Worm (Caenorhabditis elegans) whole organism, L1 larva: Measurements from ENCODE around the gene srg-25.

Source experiments
- C04F5.9 ChIP-seq: sonication (generic microtip); optimal IDR thresholded peaks from 2 replicates; lab custom pipeline; 2016; ENCODE audit warnings: missing genetic modification characterization, missing compliant biosample characterization
- C16A3.4 ChIP-seq: fragments of 150-350 bp; optimal IDR thresholded peaks from 2 replicates; lab custom pipeline; 2014; ENCODE audit warnings: missing biosample characterization, missing genetic modification characterization
- aly-2 ChIP-seq: fragments of 150-350 bp; optimal IDR thresholded peaks from 2 replicates; lab custom pipeline; 2014; ENCODE audit warnings: missing biosample characterization, missing genetic modification characterization
- ceh-63 ChIP-seq: fragments of 200-800 bp; sonication (Bioruptor generic); optimal IDR thresholded peaks from 2 replicates; lab custom pipeline; 2018; ENCODE audit warnings: mild to moderate bottlenecking, missing genetic modification characterization, missing compliant biosample characterization
- ceh-8 ChIP-seq: fragments of 200-800 bp; sonication (Bioruptor generic); optimal IDR thresholded peaks from 2 replicates; lab custom pipeline; 2018; ENCODE audit warnings: mild to moderate bottlenecking, missing genetic modification characterization, moderate library complexity, missing compliant biosample characterization
- ceh-82 ChIP-seq, 3 experiments: fragments of 150-350 bp in 1 of 3; sonication (generic microtip) in 2 of 3; optimal IDR thresholded peaks; 2 replicates each; lab custom pipeline; 2014 to 2017; ENCODE audit warnings: missing biosample characterization in 3 of 3, missing genetic modification characterization in 3 of 3
- ces-1 ChIP-seq: fragments of 150-350 bp; optimal IDR thresholded peaks from 2 replicates; lab custom pipeline; 2014; ENCODE audit warnings: missing biosample characterization, missing genetic modification reagents, missing genetic modification characterization
- dpl-1 ChIP-seq, 3 experiments: fragments of 150-350 bp in 2 of 3; sonication (generic microtip) in 1 of 3; optimal IDR thresholded peaks; 2 replicates each; lab custom pipeline; 2014 to 2017; ENCODE audit warnings: missing biosample characterization in 3 of 3, missing genetic modification characterization in 3 of 3, missing genetic modification reagents in 3 of 3
- dsc-1 ChIP-seq: sonication (generic microtip); optimal IDR thresholded peaks from 2 replicates; lab custom pipeline; 2016; ENCODE audit warnings: mild to moderate bottlenecking, missing genetic modification characterization, missing compliant biosample characterization
- efl-1 ChIP-seq, 4 experiments: fragments of 150-350 bp; optimal IDR thresholded peaks in 3 of 4; peaks in 1 of 4; 1 replicate in 1 of 4; 2 replicates in 3 of 4; lab custom pipeline; 2014; ENCODE audit warnings: missing biosample characterization in 2 of 4, missing genetic modification characterization in 2 of 4, missing genetic modification reagents in 2 of 4
- egl-13 ChIP-seq: sonication (generic microtip); optimal IDR thresholded peaks from 2 replicates; lab custom pipeline; 2016; ENCODE audit warnings: missing genotype, missing genetic modification reagents, missing genetic modification characterization, missing compliant biosample characterization
- elt-2 ChIP-seq: sonication (generic microtip); optimal IDR thresholded peaks from 2 replicates; lab custom pipeline; 2016; ENCODE audit warnings: missing genetic modification characterization, mild to moderate bottlenecking, inconsistent platforms, missing compliant biosample characterization, missing genetic modification reagents
- fkh-10 ChIP-seq: sonication (generic microtip); optimal IDR thresholded peaks from 2 replicates; lab custom pipeline; 2017; ENCODE audit warnings: missing biosample characterization, missing genetic modification reagents, missing genetic modification characterization
- fkh-8 ChIP-seq: sonication (generic microtip); optimal IDR thresholded peaks from 2 replicates; lab custom pipeline; 2016; ENCODE audit warnings: mild to moderate bottlenecking, missing genetic modification characterization, missing compliant biosample characterization
- fos-1 ChIP-seq: fragments of 150-350 bp; optimal IDR thresholded peaks from 2 replicates; lab custom pipeline; 2014; ENCODE audit warnings: missing biosample characterization, missing genetic modification characterization
- grh-1 ChIP-seq: fragments of 200-800 bp; sonication (Bioruptor generic); IDR thresholded peaks from 2 replicates; pipeline ENCODE4 v1.3.6; 2022; ENCODE audit warnings: missing genetic modification reagents, missing genetic modification characterization, missing compliant biosample characterization
- hlh-4 ChIP-seq: sonication (generic microtip); optimal IDR thresholded peaks from 2 replicates; lab custom pipeline; 2016; ENCODE audit warnings: mild to moderate bottlenecking, missing genetic modification characterization, missing compliant biosample characterization
- jun-1 ChIP-seq: fragments of 150-350 bp; optimal IDR thresholded peaks from 2 replicates; lab custom pipeline; 2014; ENCODE audit warnings: missing biosample characterization, missing genetic modification reagents, missing genetic modification characterization
- lin-13 ChIP-seq: fragments of 150-350 bp; optimal IDR thresholded peaks from 2 replicates; lab custom pipeline; 2014; ENCODE audit warnings: missing biosample characterization, missing genetic modification reagents, missing genetic modification characterization
- lin-15B ChIP-seq: fragments of 150-350 bp; sonication (generic microtip); optimal IDR thresholded peaks from 3 replicates; lab custom pipeline; 2014; ENCODE audit warnings: missing biosample characterization, missing genetic modification characterization
- lin-35 ChIP-seq, 2 experiments: fragments of 150-350 bp; optimal IDR thresholded peaks; 2 replicates each; lab custom pipeline; 2014; ENCODE audit warnings: missing biosample characterization in 2 of 2, missing genetic modification characterization in 2 of 2, missing genetic modification reagents in 2 of 2
- lin-39 ChIP-seq: fragments of 150-350 bp; optimal IDR thresholded peaks from 2 replicates; lab custom pipeline; 2014; ENCODE audit warnings: missing biosample characterization, missing genetic modification reagents, missing genetic modification characterization
- lir-3 ChIP-seq: sonication (generic microtip); optimal IDR thresholded peaks from 2 replicates; lab custom pipeline; 2016; ENCODE audit warnings: mild to moderate bottlenecking, missing genetic modification characterization, moderate library complexity, missing compliant biosample characterization; ENCODE audit not compliant: poor library complexity
- nhr-12 ChIP-seq: sonication (generic microtip); optimal IDR thresholded peaks from 2 replicates; lab custom pipeline; 2017; ENCODE audit warnings: missing biosample characterization, missing genetic modification characterization
- nhr-19 ChIP-seq: fragments of 200-800 bp; sonication (Bioruptor generic); conservative IDR thresholded peaks from 2 replicates; pipeline ENCODE4 v1.3.6; 2022; ENCODE audit warnings: missing genetic modification characterization, missing compliant biosample characterization
- nhr-20 ChIP-seq: sonication (generic microtip); optimal IDR thresholded peaks from 2 replicates; lab custom pipeline; 2016; ENCODE audit warnings: mild to moderate bottlenecking, missing genetic modification characterization, missing compliant biosample characterization
- nhr-47 ChIP-seq: sonication (generic microtip); optimal IDR thresholded peaks from 2 replicates; lab custom pipeline; 2016; ENCODE audit warnings: mild to moderate bottlenecking, missing genetic modification characterization, moderate library complexity, missing compliant biosample characterization
- nhr-71 ChIP-seq: sonication (generic microtip); optimal IDR thresholded peaks from 2 replicates; lab custom pipeline; 2016; ENCODE audit warnings: mild to moderate bottlenecking, missing genetic modification characterization, moderate library complexity, missing compliant biosample characterization
- nhr-77 ChIP-seq: fragments of 150-350 bp; optimal IDR thresholded peaks from 2 replicates; lab custom pipeline; 2014; ENCODE audit warnings: missing biosample characterization, missing genetic modification characterization
- nhr-84 ChIP-seq: sonication (generic microtip); optimal IDR thresholded peaks from 2 replicates; lab custom pipeline; 2017; ENCODE audit warnings: missing biosample characterization, missing genetic modification characterization
- nhr-90 ChIP-seq: sonication (generic microtip); optimal IDR thresholded peaks from 2 replicates; lab custom pipeline; 2016; ENCODE audit warnings: mild to moderate bottlenecking, missing genetic modification characterization, missing compliant biosample characterization; ENCODE audit not compliant: poor library complexity
- pag-3 ChIP-seq: sonication (generic microtip); optimal IDR thresholded peaks from 2 replicates; lab custom pipeline; 2017; ENCODE audit warnings: missing genetic modification characterization, mild to moderate bottlenecking, missing compliant biosample characterization, antibody characterized with exemption, borderline replicate concordance; ENCODE audit not compliant: insufficient read depth
- pqm-1 ChIP-seq: sonication (generic microtip); optimal IDR thresholded peaks from 3 replicates; lab custom pipeline; 2017; ENCODE audit warnings: missing biosample characterization, missing genetic modification characterization
- skn-1 ChIP-seq: fragments of 150-350 bp; optimal IDR thresholded peaks from 2 replicates; lab custom pipeline; 2014; ENCODE audit warnings: missing biosample characterization, missing genetic modification characterization
- sup-37 ChIP-seq: fragments of 200-800 bp; sonication (Bioruptor generic); optimal IDR thresholded peaks from 2 replicates; lab custom pipeline; 2018; ENCODE audit warnings: mild to moderate bottlenecking, missing genetic modification characterization, missing compliant biosample characterization
- tlp-1 ChIP-seq: fragments of 150-350 bp; optimal IDR thresholded peaks from 2 replicates; lab custom pipeline; 2014; ENCODE audit warnings: missing biosample characterization, missing genetic modification characterization
- unc-86 ChIP-seq: sonication (generic microtip); optimal IDR thresholded peaks from 2 replicates; lab custom pipeline; 2016; ENCODE audit warnings: missing genetic modification characterization, missing compliant biosample characterization
- vab-15 ChIP-seq: sonication (generic microtip); optimal IDR thresholded peaks from 2 replicates; lab custom pipeline; 2017; ENCODE audit warnings: missing genotype, mild to moderate bottlenecking, missing genetic modification characterization, missing compliant biosample characterization
- xbp-1 ChIP-seq: sonication (generic microtip); optimal IDR thresholded peaks from 2 replicates; lab custom pipeline; 2016; ENCODE audit warnings: missing genetic modification characterization, missing compliant biosample characterization
- zag-1 ChIP-seq: fragments of 150-350 bp; optimal IDR thresholded peaks from 2 replicates; lab custom pipeline; 2014; ENCODE audit warnings: missing biosample characterization, missing genetic modification characterization
- zip-4 ChIP-seq: fragments of 200-800 bp; sonication (Bioruptor generic); optimal IDR thresholded peaks from 2 replicates; lab custom pipeline; 2018; ENCODE audit warnings: mild to moderate bottlenecking, missing genetic modification characterization, moderate library complexity, missing compliant biosample characterization
- ztf-11 ChIP-seq, 2 experiments: sonication (generic microtip); optimal IDR thresholded peaks; 2 replicates each; lab custom pipeline; 2016 to 2017; ENCODE audit warnings: missing genetic modification characterization in 2 of 2, missing biosample characterization in 1 of 2, missing compliant biosample characterization in 1 of 2
- ztf-4 ChIP-seq: fragments of 150-350 bp; optimal IDR thresholded peaks from 2 replicates; lab custom pipeline; 2014; ENCODE audit warnings: missing biosample characterization, missing genetic modification characterization

Gene srg-25

ce11 chrV:5336884-5337283, 8.4 kb downstream of the srg-25 start, which contains the start of gene srg-29:
Gene srg-29, plus strand, starts transcription at chrV:5337184.
- peak; percentile 3 for TF ChIP-seq ceh-8 (GFP tag; lab: Kevin White, UChicago)
- no peak for TF ChIP-seq skn-1 (tag; lab: Kevin White, UChicago)
- TF ChIP-seq ceh-63 (GFP tag; lab: Kevin White, UChicago), result no peak
- TF ChIP-seq nhr-84, result no peak
- no peak for TF ChIP-seq efl-1 (optimal IDR thresholded peaks at IDR 0.05; lab: Kevin White, UChicago)
- peak in 1 of 2 experiments; percentile 15 for TF ChIP-seq efl-1 (GFP tag; optimal IDR thresholded peaks at IDR 0.05 in 1 of 2; lab: Kevin White, UChicago)

- TF ChIP-seq fkh-8 (tag; lab: Kevin White, UChicago) (no peak), nhr-20 (tag; lab: Kevin White, UChicago) (no peak), fos-1 (tag; lab: Kevin White, UChicago) (no peak), zag-1 (tag; lab: Kevin White, UChicago) (no peak), ztf-11 (tag; optimal IDR thresholded peaks at IDR 0.05; lab: Kevin White, UChicago) (no peak), pag-3 (tag; lab: Kevin White, UChicago) (no peak), ceh-63 (GFP tag; lab: Kevin White, UChicago) (no peak), dsc-1 (no peak), lin-35 (GFP tag; optimal IDR thresholded peaks at IDR 0.05; lab: Kevin White, UChicago) (no peak), ztf-4 (tag; lab: Kevin White, UChicago) (no peak), egl-13 (tag; lab: Kevin White, UChicago) (no peak)
Observed at ce11 chrV:5334588-5334987, 10.7 kb downstream of the srg-25 start, which contains the start of gene srg-28. Gene srg-28, plus strand, starts transcription at chrV:5334888.

ce11 chrV:5330967-5331366, 14.4 kb downstream of the srg-25 start, which contains the start of gene srg-26:
Gene srg-26, plus strand, starts transcription at chrV:5331267.
- TF ChIP-seq lin-15B (tag; lab: Kevin White, UChicago) (no peak), vab-15 (tag; lab: Kevin White, UChicago) (no peak), efl-1 (optimal IDR thresholded peaks at IDR 0.05; lab: Kevin White, UChicago) (no peak), efl-1 (GFP tag; optimal IDR thresholded peaks at IDR 0.05 in 1 of 2; lab: Kevin White, UChicago) (peak in 1 of 2 experiments; percentile 54)
- TF ChIP-seq, all 84 proteins: peak for 1

- TF ChIP-seq ces-1 (GFP tag; lab: Kevin White, UChicago), result no peak
- TF ChIP-seq egl-13 (tag; lab: Kevin White, UChicago), result no peak
- peak; percentile 51 for TF ChIP-seq nhr-71 (tag; lab: Kevin White, UChicago)
- TF ChIP-seq jun-1 (tag; lab: Kevin White, UChicago), result no peak
- no peak for TF ChIP-seq tlp-1 (tag; lab: Kevin White, UChicago)
- TF ChIP-seq C16A3.4, result peak; percentile 26
- peak; percentile 46 for TF ChIP-seq elt-2 (tag; lab: Kevin White, UChicago)
- no peak for TF ChIP-seq aly-2
- TF ChIP-seq efl-1 (optimal IDR thresholded peaks at IDR 0.05; lab: Kevin White, UChicago), result peak in 1 of 2 experiments; percentile 5
- peak; percentile 13 to 94 for TF ChIP-seq efl-1 (GFP tag; optimal IDR thresholded peaks at IDR 0.05 in 1 of 2; lab: Kevin White, UChicago)
- no peak for TF ChIP-seq C04F5.9 (tag; lab: Kevin White, UChicago)
- TF ChIP-seq pqm-1 (tag; lab: Kevin White, UChicago), result no peak
- peak; percentile 60 for TF ChIP-seq nhr-20 (tag; lab: Kevin White, UChicago)
- TF ChIP-seq grh-1, result no peak
- TF ChIP-seq dpl-1 (GFP tag; optimal IDR thresholded peaks at IDR 0.05; lab: Kevin White, UChicago), result peak in 2 of 3 experiments; percentile 8 to 18
- no peak for TF ChIP-seq ceh-63 (GFP tag; lab: Kevin White, UChicago)
- TF ChIP-seq ztf-4 (tag; lab: Kevin White, UChicago), result no peak
- TF ChIP-seq nhr-77 (tag; lab: Kevin White, UChicago), result peak; percentile 45
- TF ChIP-seq nhr-12 (tag; lab: Kevin White, UChicago), result no peak
- no peak for TF ChIP-seq ceh-82 (tag; optimal IDR thresholded peaks at IDR 0.05; lab: Kevin White, UChicago)
- no peak for TF ChIP-seq fkh-10 (GFP tag; lab: Kevin White, UChicago)
- peak; percentile 67 for TF ChIP-seq nhr-90
- no peak for TF ChIP-seq nhr-19
- TF ChIP-seq hlh-4 (tag; lab: Kevin White, UChicago), result no peak
- TF ChIP-seq sup-37 (GFP tag; lab: Kevin White, UChicago), result no peak
- TF ChIP-seq nhr-47, result peak; percentile 28
- no peak for TF ChIP-seq zip-4 (GFP tag; lab: Kevin White, UChicago)
- TF ChIP-seq lir-3 (tag; lab: Kevin White, UChicago), result no peak
- TF ChIP-seq lin-39, result no peak
- TF ChIP-seq xbp-1 (tag; lab: Kevin White, UChicago), result no peak
- TF ChIP-seq lin-13 (GFP tag; lab: Kevin White, UChicago), result no peak
- no peak for TF ChIP-seq unc-86 (tag; lab: Kevin White, UChicago)
Observed at ce11 chrV:5329677-5330266, 15.5 kb downstream of the srg-25 start.
